Worm (Caenorhabditis elegans) whole organism, L3 larva: Measurements from ENCODE around the gene F58B3.4.

ENCODE experiments used
- aly-2 ChIP-seq: fragments of 150-350 bp; optimal IDR thresholded peaks from 2 replicates; lab custom pipeline; 2014; ENCODE audit warnings: missing biosample characterization, missing genetic modification characterization
- nhr-76 ChIP-seq: fragments of 150-350 bp; sonication (generic microtip); optimal IDR thresholded peaks from 5 replicates; lab custom pipeline; 2014; ENCODE audit warnings: missing biosample characterization, missing genetic modification characterization

ce11 chrIV:11640915-11641314 lies 9.3 kb upstream of the F58B3.4 start, which contains the start of gene ttr-50:
- TF ChIP-seq nhr-76 (tag; lab: Kevin White, UChicago) (no peak), aly-2 (tag; lab: Kevin White, UChicago) (no peak)
